Worm (Caenorhabditis elegans): ENCODE data around the gene srx-135.

DNA sequence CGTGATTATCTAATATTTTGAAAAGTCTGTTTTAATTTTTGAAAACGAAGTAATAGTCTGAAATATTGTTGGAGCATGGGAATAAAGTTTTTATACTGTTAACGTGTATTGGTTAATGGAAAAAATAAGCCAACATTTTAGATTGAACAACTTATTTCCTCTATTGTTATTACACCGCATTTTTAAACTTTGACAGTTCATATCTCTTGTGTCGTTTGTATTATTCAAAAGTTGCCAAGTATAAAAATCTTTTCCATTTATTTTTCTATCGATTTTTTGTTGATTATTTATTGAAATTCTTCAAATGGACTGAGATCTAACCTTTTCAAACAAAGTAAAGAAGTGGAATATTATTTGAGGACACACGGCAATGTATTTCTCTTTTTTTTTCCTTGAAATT, 28.2 kb upstream of the srx-135 start, which contains the start of gene str-165:
- no peak for TF ChIP-seq egl-27 (tag; optimal IDR thresholded peaks at IDR 0.05)
- TF ChIP-seq ZK546.5 (tag; optimal IDR thresholded peaks at IDR 0.05): no peak
- no peak for TF ChIP-seq lsy-2 (tag; optimal IDR thresholded peaks at IDR 0.05)
- TF ChIP-seq elt-3 (tag; optimal IDR thresholded peaks at IDR 0.05): no peak
- TF ChIP-seq unc-62 (GFP tag; optimal IDR thresholded peaks at IDR 0.05): no peak
